Worm (Caenorhabditis elegans): ENCODE measurements around the gene C10B5.3.

ce11 chrV:8599192-8599591, 11.2 kb upstream of the C10B5.3 start, which contains the start of gene F41E6.7:
- TF ChIP-seq ama-1 (optimal IDR thresholded peaks at IDR 0.05) = no peak
- TF ChIP-seq flt-1 (GFP tag; IDR thresholded peaks at IDR 0.05) = no peak
- no peak for TF ChIP-seq pes-1 (GFP tag; IDR thresholded peaks at IDR 0.05)
- TF ChIP-seq F13C5.2 (tag; optimal IDR thresholded peaks at IDR 0.05) = no peak
- no peak for TF ChIP-seq tra-4 (tag; optimal IDR thresholded peaks at IDR 0.05)
- no peak for TF ChIP-seq hmbx-1 (tag; optimal IDR thresholded peaks at IDR 0.05)
- no peak for TF ChIP-seq sea-1 (GFP tag; conservative IDR thresholded peaks at IDR 0.05)
- TF ChIP-seq hmg-4 (GFP tag; optimal IDR thresholded peaks at IDR 0.05) = no peak
- no peak for TF ChIP-seq hnd-1 (tag; optimal IDR thresholded peaks at IDR 0.05)

Measured in whole organism, early embryonic.